Fruit fly (Drosophila melanogaster) Kc167 (cell line): ENCODE data around the gene witty.

ENCODE experiments used
- Myc ChIP-seq: fragments of >200 bp; optimal IDR thresholded peaks from 2 replicates; lab custom pipeline; 2017; ENCODE audit warnings: missing external identifiers
- h ChIP-seq: fragments of >200 bp; optimal IDR thresholded peaks from 3 replicates; lab custom pipeline; 2018; ENCODE audit warnings: missing external identifiers
- psq ChIP-seq: fragments of >200 bp; optimal IDR thresholded peaks from 2 replicates; lab custom pipeline; 2017; ENCODE audit warnings: missing external identifiers
- ttk ChIP-seq: sonication (Bioruptor generic); optimal IDR thresholded peaks from 2 replicates; lab custom pipeline; 2017; ENCODE audit warnings: missing external identifiers

DNA sequence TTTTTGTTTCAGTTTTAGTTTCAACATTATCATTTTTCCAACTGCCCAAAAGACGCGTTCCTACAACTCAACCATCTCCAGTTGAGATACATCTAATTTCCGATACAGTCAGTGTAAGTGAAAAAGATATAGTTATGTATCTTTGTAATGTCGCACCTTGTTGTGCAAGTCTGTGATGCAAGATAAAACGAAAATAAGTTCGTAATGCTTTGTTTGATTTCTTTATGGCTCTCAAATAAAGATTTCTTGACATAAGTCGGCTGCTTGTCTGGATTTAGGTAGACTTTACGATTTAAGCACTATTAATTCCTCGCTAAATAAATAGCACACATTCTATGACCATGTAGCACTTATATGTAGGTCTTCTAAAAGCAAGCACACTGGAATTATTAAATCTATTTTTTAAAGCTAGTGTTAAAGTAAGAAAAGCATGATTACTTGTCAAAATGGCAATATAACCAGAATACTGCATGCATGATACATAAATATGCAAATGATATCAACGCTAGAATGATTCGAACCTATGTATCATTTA is 47.0 kb downstream of the witty start:
- TF ChIP-seq ttk: no peak
- TF ChIP-seq psq (lab: Kevin White, UChicago): no peak
- TF ChIP-seq h: no peak
- no peak for TF ChIP-seq Myc (lab: Kevin White, UChicago)
